Fruit fly (Drosophila melanogaster) whole organism, embryonic: ENCODE results near the gene CG32801.

Source experiments
- B-H2 ChIP-seq: fragments of 200-800 bp; sonication (Bioruptor generic); optimal IDR thresholded peaks from 2 replicates; lab custom pipeline; 2018; ENCODE audit warnings: missing biosample characterization, mild to moderate bottlenecking, missing genetic modification characterization
- CG10979 ChIP-seq: fragments of 200-800 bp; sonication (Bioruptor generic); optimal IDR thresholded peaks from 2 replicates; lab custom pipeline; 2018; ENCODE audit warnings: missing biosample characterization, mild to moderate bottlenecking, missing genetic modification characterization, moderate library complexity
- CG11085 ChIP-seq: fragments of 200-800 bp; sonication (Bioruptor generic); IDR thresholded peaks from 2 replicates; pipeline ENCODE4 v1.3.6; 2022; ENCODE audit warnings: missing biosample characterization, missing genetic modification characterization
- CG13296 ChIP-seq: fragments of 200-800 bp; sonication (Bioruptor generic); optimal IDR thresholded peaks from 3 replicates; lab custom pipeline; 2018; ENCODE audit warnings: missing biosample characterization, mild to moderate bottlenecking, missing genetic modification characterization
- CG14710 ChIP-seq: fragments of 200-800 bp; sonication (Bioruptor generic); optimal IDR thresholded peaks from 3 replicates; lab custom pipeline; 2019; ENCODE audit warnings: missing biosample characterization, mild to moderate bottlenecking, missing genetic modification characterization, moderate library complexity
- CG15514 ChIP-seq: fragments of 200-800 bp; sonication (Bioruptor generic); optimal IDR thresholded peaks from 3 replicates; lab custom pipeline; 2017; ENCODE audit warnings: missing biosample characterization, missing genetic modification characterization, mild to moderate bottlenecking, moderate library complexity, missing genetic modification reagents
- CG16815 ChIP-seq: fragments of 200-800 bp; sonication (Bioruptor generic); optimal IDR thresholded peaks from 3 replicates; lab custom pipeline; 2017; ENCODE audit warnings: missing biosample characterization, mild to moderate bottlenecking, missing genetic modification characterization
- CG17328 ChIP-seq: fragments of 200-800 bp; sonication (Bioruptor generic); IDR thresholded peaks from 2 replicates; pipeline ENCODE4 v1.3.6; 2022; ENCODE audit warnings: missing biosample characterization, missing genetic modification characterization
- CG17568 ChIP-seq: fragments of 200-800 bp; sonication (Bioruptor generic); optimal IDR thresholded peaks from 2 replicates; lab custom pipeline; 2018; ENCODE audit warnings: missing biosample characterization, mild to moderate bottlenecking, missing genetic modification characterization, moderate library complexity
- CG18476 ChIP-seq: fragments of 200-800 bp; sonication (Bioruptor generic); optimal IDR thresholded peaks from 2 replicates; lab custom pipeline; 2016; ENCODE audit warnings: missing biosample characterization, mild to moderate bottlenecking, missing genetic modification characterization
- CG2712 ChIP-seq: fragments of 200-800 bp; optimal IDR thresholded peaks from 3 replicates; lab custom pipeline; 2019; ENCODE audit warnings: missing biosample characterization, mild to moderate bottlenecking, missing genetic modification characterization, moderate library complexity
- CG33213 ChIP-seq: fragments of 200-800 bp; sonication (Bioruptor generic); optimal IDR thresholded peaks from 3 replicates; lab custom pipeline; 2016; ENCODE audit warnings: missing biosample characterization, missing genetic modification characterization
- CG33557 ChIP-seq: fragments of 200-800 bp; sonication (Bioruptor generic); optimal IDR thresholded peaks from 2 replicates; lab custom pipeline; 2019; ENCODE audit warnings: missing biosample characterization, mild to moderate bottlenecking, missing genetic modification characterization, moderate library complexity
- CG4328 ChIP-seq: fragments of 200-800 bp; sonication (Bioruptor generic); optimal IDR thresholded peaks from 3 replicates; lab custom pipeline; 2017; ENCODE audit warnings: missing biosample characterization, missing genetic modification reagents, missing genetic modification characterization
- CG4617 ChIP-seq: fragments of 200-800 bp; sonication (Bioruptor generic); optimal IDR thresholded peaks from 3 replicates; lab custom pipeline; 2016; ENCODE audit warnings: missing biosample characterization, missing genetic modification characterization, borderline replicate concordance
- CG4707 ChIP-seq: fragments of 200-800 bp; sonication (Bioruptor generic); optimal IDR thresholded peaks from 2 replicates; lab custom pipeline; 2018; ENCODE audit warnings: missing biosample characterization, mild to moderate bottlenecking, missing genetic modification characterization, moderate library complexity
- CG4854 ChIP-seq: fragments of 200-800 bp; sonication (Bioruptor generic); optimal IDR thresholded peaks from 2 replicates; lab custom pipeline; 2016; ENCODE audit warnings: missing biosample characterization, missing genetic modification characterization, inconsistent platforms
- CG5953 ChIP-seq: fragments of 200-800 bp; sonication (Bioruptor generic); IDR thresholded peaks from 2 replicates; pipeline ENCODE4 v1.3.6; 2022; ENCODE audit warnings: missing biosample characterization, missing genetic modification characterization
- CG9215 ChIP-seq: fragments of 200-800 bp; sonication (Bioruptor generic); IDR thresholded peaks from 2 replicates; pipeline ENCODE4 v1.3.6; 2022; ENCODE audit warnings: missing biosample characterization, missing genetic modification characterization
- Dek ChIP-seq: fragments of 200-800 bp; sonication (Bioruptor generic); optimal IDR thresholded peaks from 3 replicates; lab custom pipeline; 2019; ENCODE audit warnings: missing biosample characterization, mild to moderate bottlenecking, missing genetic modification characterization, moderate library complexity
- Dip3 ChIP-seq: fragments of 200-800 bp; sonication (Bioruptor generic); optimal IDR thresholded peaks from 3 replicates; lab custom pipeline; 2016; ENCODE audit warnings: missing biosample characterization, missing genetic modification characterization
- Drgx ChIP-seq: fragments of 200-800 bp; sonication (Bioruptor generic); IDR thresholded peaks from 2 replicates; pipeline ENCODE4 v1.3.6; 2022; ENCODE audit warnings: missing biosample characterization, missing genetic modification characterization
- GATAe ChIP-seq: fragments of 200-800 bp; sonication (Bioruptor generic); conservative IDR thresholded peaks from 2 replicates; pipeline ENCODE4 v1.3.6; 2022; ENCODE audit warnings: missing biosample characterization, missing genetic modification characterization
- Hsf ChIP-seq: fragments of 200-800 bp; sonication (Bioruptor generic); optimal IDR thresholded peaks from 3 replicates; lab custom pipeline; 2016; ENCODE audit warnings: missing biosample characterization, missing genetic modification characterization
- MBD-R2 ChIP-seq: fragments of 200-800 bp; sonication (Bioruptor generic); IDR thresholded peaks from 2 replicates; pipeline ENCODE4 v1.3.6; 2022; ENCODE audit warnings: missing biosample characterization, missing genetic modification characterization
- Mes4 ChIP-seq: fragments of 200-800 bp; sonication (Bioruptor generic); optimal IDR thresholded peaks from 2 replicates; lab custom pipeline; 2016; ENCODE audit warnings: missing biosample characterization, missing genetic modification characterization
- NC2β ChIP-seq: fragments of 200-800 bp; sonication (Bioruptor generic); optimal IDR thresholded peaks from 2 replicates; lab custom pipeline; 2016; ENCODE audit warnings: missing biosample characterization, missing genetic modification characterization
- Neu2 ChIP-seq: fragments of 200-800 bp; sonication (Bioruptor generic); optimal IDR thresholded peaks from 3 replicates; lab custom pipeline; 2016; ENCODE audit warnings: missing biosample characterization, missing genetic modification characterization, borderline replicate concordance
- Sin3A ChIP-seq: fragments of >200 bp; optimal IDR thresholded peaks from 2 replicates; lab custom pipeline; 2018
- Tbp ChIP-seq: fragments of >200 bp; optimal IDR thresholded peaks from 2 replicates; lab custom pipeline; 2018; ENCODE audit warnings: missing biosample characterization, missing genetic modification characterization
- btn ChIP-seq: fragments of 200-800 bp; sonication (Bioruptor generic); optimal IDR thresholded peaks from 2 replicates; lab custom pipeline; 2016; ENCODE audit warnings: missing biosample characterization, missing genetic modification characterization
- emc ChIP-seq: fragments of 200-800 bp; sonication (Bioruptor generic); optimal IDR thresholded peaks from 2 replicates; lab custom pipeline; 2016; ENCODE audit warnings: missing biosample characterization, missing genetic modification characterization
- kay ChIP-seq: fragments of 200-800 bp; sonication (Bioruptor generic); optimal IDR thresholded peaks from 2 replicates; lab custom pipeline; 2016; ENCODE audit warnings: missing biosample characterization, missing genetic modification characterization
- lab ChIP-seq: fragments of 200-800 bp; sonication (Bioruptor generic); optimal IDR thresholded peaks from 3 replicates; lab custom pipeline; 2017; ENCODE audit warnings: missing biosample characterization, missing genetic modification characterization, mild to moderate bottlenecking, moderate library complexity, missing genetic modification reagents
- lbe ChIP-seq: fragments of 200-800 bp; sonication (Bioruptor generic); optimal IDR thresholded peaks from 2 replicates; lab custom pipeline; 2016; ENCODE audit warnings: missing biosample characterization, mild to moderate bottlenecking, missing genetic modification characterization
- lilli ChIP-seq: fragments of 200-800 bp; sonication (Bioruptor generic); optimal IDR thresholded peaks from 3 replicates; lab custom pipeline; 2016; ENCODE audit warnings: missing biosample characterization, missing genetic modification characterization
- lola ChIP-seq, 3 experiments: fragments of >200 bp in 2 of 3; fragments of 200-800 bp in 1 of 3; sonication (Bioruptor generic) in 1 of 3; optimal IDR thresholded peaks; 2 replicates each; lab custom pipeline; 2017 to 2019; ENCODE audit warnings: missing biosample characterization in 3 of 3, missing genetic modification characterization in 3 of 3, mild to moderate bottlenecking in 1 of 3, moderate library complexity in 1 of 3
- lov ChIP-seq, 2 experiments: fragments of 200-800 bp in 1 of 2; fragments of >200 bp in 1 of 2; sonication (Bioruptor generic) in 1 of 2; IDR thresholded peaks in 1 of 2; optimal IDR thresholded peaks in 1 of 2; 2 replicates in 1 of 2; 3 replicates in 1 of 2; pipeline versions ENCODE4 v1.3.6 to Lab custom; 2017 to 2022; ENCODE audit warnings: missing biosample characterization in 1 of 2, missing genetic modification characterization in 1 of 2
- nerfin-2 ChIP-seq: fragments of 200-800 bp; sonication (Bioruptor generic); IDR thresholded peaks from 2 replicates; pipeline ENCODE4 v1.3.6; 2022; ENCODE audit warnings: missing biosample characterization, missing genetic modification characterization; ENCODE audit not compliant: partially characterized antibody
- onecut ChIP-seq: fragments of 200-800 bp; sonication (Bioruptor generic); IDR thresholded peaks from 2 replicates; pipeline ENCODE4 v1.3.6; 2022; ENCODE audit warnings: missing biosample characterization, missing genetic modification characterization
- p53 ChIP-seq: fragments of 200-800 bp; sonication (Bioruptor generic); optimal IDR thresholded peaks from 2 replicates; lab custom pipeline; 2016; ENCODE audit warnings: missing biosample characterization, missing genetic modification characterization
- pan ChIP-seq, 4 experiments: fragments of >200 bp in 3 of 4; fragments of 200-800 bp in 1 of 4; sonication (Bioruptor generic) in 1 of 4; optimal IDR thresholded peaks in 3 of 4; IDR thresholded peaks in 1 of 4; 2 replicates each; pipeline versions ENCODE4 v1.3.6 to Lab custom; 2017 to 2022; ENCODE audit warnings: missing biosample characterization in 2 of 4, missing genetic modification characterization in 2 of 4, mixed read lengths in 1 of 4
- sens ChIP-seq: fragments of 200-800 bp; sonication (Bioruptor generic); peaks from one replicate; lab custom pipeline; 2016; ENCODE audit warnings: missing biosample characterization, missing genetic modification characterization
- sob ChIP-seq: fragments of 200-800 bp; sonication (Bioruptor generic); IDR thresholded peaks from 2 replicates; pipeline ENCODE4 v1.3.6; 2022; ENCODE audit warnings: missing biosample characterization, missing genetic modification characterization
- sqz ChIP-seq: fragments of 200-800 bp; sonication (Bioruptor generic); optimal IDR thresholded peaks from 3 replicates; lab custom pipeline; 2018; ENCODE audit warnings: missing biosample characterization, mild to moderate bottlenecking, missing genetic modification characterization
- stwl ChIP-seq: fragments of 200-800 bp; sonication (Bioruptor generic); optimal IDR thresholded peaks from 3 replicates; lab custom pipeline; 2018; ENCODE audit warnings: missing biosample characterization, mild to moderate bottlenecking, missing genetic modification characterization, moderate library complexity
- wek ChIP-seq: fragments of 200-800 bp; sonication (Bioruptor generic); optimal IDR thresholded peaks from 3 replicates; lab custom pipeline; 2018; ENCODE audit warnings: missing biosample characterization, mild to moderate bottlenecking, missing genetic modification characterization, moderate library complexity
- yki ChIP-seq: fragments of >200 bp; optimal IDR thresholded peaks from 3 replicates; lab custom pipeline; 2018
- zf30C ChIP-seq: fragments of 200-800 bp; sonication (Bioruptor generic); optimal IDR thresholded peaks from 3 replicates; lab custom pipeline; 2018; ENCODE audit warnings: missing biosample characterization, mild to moderate bottlenecking, missing genetic modification characterization

CG32801 gene

dm6 chrX:1861620-1862184 is 41.3 kb downstream of the CG32801 start, which contains the start of gene deltaCOP (continued):
- TF ChIP-seq Dip3 (peak; percentile 94), lola (GFP tag; optimal IDR thresholded peaks at IDR 0.05; lab: Kevin White, UChicago) (peak in 1 of 3 experiments; percentile 38), sens (GFP tag; lab: Kevin White, UChicago) (peak; percentile 98), Dek (peak; percentile 74), CG15514 (GFP tag; lab: Kevin White, UChicago) (peak; percentile 77), btn (GFP tag; lab: Kevin White, UChicago) (peak; percentile 69), lab (GFP tag; lab: Kevin White, UChicago) (no peak), CG10979 (tag; lab: Kevin White, UChicago) (peak; percentile 64), Tbp (GFP tag; lab: Kevin White, UChicago) (no peak), CG16815 (peak; percentile 75), sob (GFP tag; lab: Robert Waterston, UW) (peak; percentile 90), MBD-R2 (peak; percentile 83), stwl (tag; lab: Kevin White, UChicago) (peak; percentile 68), pan (optimal IDR thresholded peaks at IDR 0.05; lab: Kevin White, UChicago) (peak in 1 of 2 experiments; percentile 42), pan (GFP tag; optimal IDR thresholded peaks at IDR 0.05 in 1 of 2, IDR thresholded peaks at IDR 0.05 in 1 of 2) (peak in 1 of 2 experiments; percentile 76), B-H2 (GFP tag; lab: Kevin White, UChicago) (peak; percentile 61), CG17568 (GFP tag; lab: Kevin White, UChicago) (no peak), nerfin-2 (GFP tag; lab: Robert Waterston, UW) (no peak), NC2β (GFP tag; lab: Kevin White, UChicago) (peak; percentile 89), CG13296 (GFP tag; lab: Kevin White, UChicago) (peak; percentile 72), Hsf (GFP tag; lab: Kevin White, UChicago) (peak; percentile 92), kay (GFP tag; lab: Kevin White, UChicago) (peak; percentile 78), wek (peak; percentile 37), CG4707 (GFP tag; lab: Kevin White, UChicago) (no peak), p53 (GFP tag; lab: Kevin White, UChicago) (peak; percentile 79), CG4854 (peak; percentile 46), Neu2 (peak; percentile 60), CG11085 (peak; percentile 71), Sin3A (peak; percentile 85), Mes4 (GFP tag; lab: Kevin White, UChicago) (peak; percentile 84), CG2712 (tag; lab: Kevin White, UChicago) (peak; percentile 74), onecut (GFP tag; lab: Robert Waterston, UW) (peak; percentile 56), emc (GFP tag; lab: Kevin White, UChicago) (peak; percentile 69), CG5953 (GFP tag; lab: Robert Waterston, UW) (peak; percentile 60; the same call in 1 of the 2 replicates), CG9215 (GFP tag; lab: Robert Waterston, UW) (peak; percentile 88), CG14710 (tag; lab: Kevin White, UChicago) (peak; percentile 64), lov (optimal IDR thresholded peaks at IDR 0.05; lab: Kevin White, UChicago) (no peak), lov (GFP tag; IDR thresholded peaks at IDR 0.05; lab: Robert Waterston, UW) (0 out of 3 replicates have a peak, but pooled peaks have one; percentile 46), CG33213 (GFP tag; lab: Kevin White, UChicago) (peak; percentile 90), CG4617 (peak; percentile 78), CG17328 (GFP tag; lab: Robert Waterston, UW) (peak; percentile 70), yki (lab: Kevin White, UChicago) (no peak), CG4328 (peak; percentile 43), sqz (no peak), GATAe (GFP tag; lab: Robert Waterston, UW) (no peak; the same call in 1 of the 2 replicates), lilli (peak; percentile 93), zf30C (GFP tag; lab: Kevin White, UChicago) (no peak), lbe (GFP tag; lab: Kevin White, UChicago) (peak; percentile 82), CG33557 (GFP tag; lab: Kevin White, UChicago) (peak; percentile 57), Drgx (GFP tag; lab: Robert Waterston, UW) (peak; percentile 77), CG18476 (GFP tag; lab: Kevin White, UChicago) (peak; percentile 78)
